Worm (Caenorhabditis elegans) whole organism, dauer: ENCODE measurements around the gene R144.6.

Experiments
- unc-62 ChIP-seq: sonication (generic microtip); optimal IDR thresholded peaks from 2 replicates; lab custom pipeline; 2017; ENCODE audit warnings: missing biosample characterization, missing genetic modification reagents, missing genetic modification characterization

Gene R144.6

DNA sequence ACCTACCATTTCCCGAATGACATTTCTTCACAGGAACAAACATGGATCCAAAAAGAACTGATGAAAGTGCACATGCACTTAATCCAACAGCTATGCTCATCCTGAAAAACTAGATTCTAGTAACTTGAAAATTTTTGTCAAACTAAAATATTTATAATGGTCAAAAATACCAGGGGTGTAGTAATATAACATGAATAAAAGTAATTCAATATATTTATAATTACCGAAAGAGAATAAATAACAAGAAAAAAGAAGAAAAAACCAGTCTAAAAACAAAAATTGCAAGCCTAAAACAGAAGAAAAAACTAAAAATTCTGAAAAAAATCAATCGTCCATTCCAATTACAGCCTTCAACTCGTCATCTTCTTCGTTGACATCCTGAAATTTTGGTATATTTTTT lies at the start of gene R144.6:
TSS of gene R144.6 (minus strand) at position 101 of the 400 bp plus-strand sequence.
- no peak for TF ChIP-seq unc-62 (GFP tag; lab: Kevin White, UChicago)

- TF ChIP-seq unc-62 (GFP tag; lab: Kevin White, UChicago), result no peak
Measured at ce11 chrIII:5053541-5053940, 49.0 kb upstream of the R144.6 start, which contains the start of gene C45G9.8. TSS of gene C45G9.8 (minus strand) at chrIII:5053641.

DNA sequence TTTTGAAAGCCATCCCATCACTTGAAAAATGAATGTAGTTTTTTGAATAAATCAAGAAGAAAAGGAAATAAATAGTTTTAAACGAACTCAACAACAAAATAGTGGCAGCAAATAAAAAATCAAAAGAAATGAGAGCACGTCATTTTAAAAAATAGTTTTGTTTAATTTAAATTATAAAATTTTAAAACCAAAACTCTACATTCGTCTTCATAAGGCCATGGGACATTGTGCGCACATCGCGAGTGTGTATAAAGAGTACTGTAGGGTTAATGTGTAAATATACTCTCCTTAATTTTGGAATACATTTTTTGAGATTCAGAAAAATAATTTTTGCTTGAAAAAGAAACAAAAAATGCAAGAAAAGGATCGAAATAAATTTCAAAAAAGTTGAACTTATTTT lies 47.4 kb upstream of the R144.6 start, which contains the start of gene C45G9.15:
TSS of gene C45G9.15 (minus strand) at position 101 of the 400 bp plus-strand sequence.
- no peak for TF ChIP-seq unc-62 (GFP tag; lab: Kevin White, UChicago)

ce11 chrIII:5047740-5048139 lies 43.2 kb upstream of the R144.6 start, which contains the start of gene C45G9.5:
TSS of gene C45G9.5 (plus strand) at chrIII:5048117.
- TF ChIP-seq unc-62 (GFP tag; lab: Kevin White, UChicago), result no peak

- TF ChIP-seq unc-62 (GFP tag; lab: Kevin White, UChicago), result no peak
Measured at ce11 chrIII:5047175-5047574, 42.7 kb upstream of the R144.6 start, which contains the start of gene txbp-3. TSS of gene txbp-3 (minus strand) at chrIII:5047459.

- TF ChIP-seq unc-62 (GFP tag; lab: Kevin White, UChicago), result no peak
Measured at ce11 chrIII:5044709-5045108, 40.2 kb upstream of the R144.6 start, which contains the start of gene C45G9.14. TSS of gene C45G9.14 (plus strand) at chrIII:5045009.

ce11 chrIII:5042112-5042511 lies 37.6 kb upstream of the R144.6 start, which contains the start of gene nlp-43:
TSS of gene nlp-43 (plus strand) at chrIII:5042412.
- TF ChIP-seq unc-62 (GFP tag; lab: Kevin White, UChicago), result no peak

DNA sequence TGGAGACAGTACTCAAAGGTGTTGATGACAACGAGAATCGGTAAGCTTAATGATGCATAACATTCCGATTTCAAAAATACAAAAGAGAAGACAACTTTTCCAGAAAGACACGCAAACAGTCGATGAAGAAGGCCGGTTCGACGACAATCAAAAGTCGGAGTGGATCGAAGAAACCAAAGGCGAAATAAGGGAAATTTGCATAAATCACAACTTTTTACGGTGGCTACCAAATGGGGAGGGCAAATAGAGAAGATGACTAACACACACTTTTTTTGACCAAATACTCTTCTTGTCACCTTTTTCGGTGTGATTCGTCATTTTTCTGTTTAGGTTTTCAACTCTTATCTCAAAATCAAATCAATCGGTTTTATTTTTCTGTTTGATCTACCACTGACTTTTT lies 31.6 kb upstream of the R144.6 start, which contains the start of gene C45G9.6:
TSS of gene C45G9.6 (plus strand) at position 301 of the 400 bp plus-strand sequence.
- no peak for TF ChIP-seq unc-62 (GFP tag; lab: Kevin White, UChicago)

DNA sequence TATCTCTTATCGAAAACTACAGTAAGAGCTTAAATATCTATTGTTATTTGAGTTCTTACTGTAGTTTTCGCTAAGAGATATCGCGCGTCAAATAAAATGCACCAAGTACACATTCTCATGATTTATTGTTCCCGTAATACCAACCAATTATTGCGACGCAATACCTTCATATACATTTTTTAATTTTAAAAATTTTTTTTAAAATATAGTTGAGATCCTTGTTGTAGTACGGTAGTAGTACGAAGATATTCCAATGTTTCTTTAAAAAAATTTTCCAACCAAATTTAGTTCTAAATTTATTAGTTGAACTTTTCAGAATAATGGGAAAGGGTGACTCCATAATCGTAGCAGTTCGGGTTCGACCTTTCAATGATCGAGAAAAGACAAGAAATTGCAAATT lies 26.1 kb upstream of the R144.6 start, which contains the start of gene klp-6:
TSS of gene klp-6 (plus strand) at position 301 of the 400 bp plus-strand sequence.
- TF ChIP-seq unc-62 (GFP tag; lab: Kevin White, UChicago), result no peak

ce11 chrIII:5027219-5027618 lies 22.7 kb upstream of the R144.6 start:
- TF ChIP-seq unc-62 (GFP tag; lab: Kevin White, UChicago), result no peak

DNA sequence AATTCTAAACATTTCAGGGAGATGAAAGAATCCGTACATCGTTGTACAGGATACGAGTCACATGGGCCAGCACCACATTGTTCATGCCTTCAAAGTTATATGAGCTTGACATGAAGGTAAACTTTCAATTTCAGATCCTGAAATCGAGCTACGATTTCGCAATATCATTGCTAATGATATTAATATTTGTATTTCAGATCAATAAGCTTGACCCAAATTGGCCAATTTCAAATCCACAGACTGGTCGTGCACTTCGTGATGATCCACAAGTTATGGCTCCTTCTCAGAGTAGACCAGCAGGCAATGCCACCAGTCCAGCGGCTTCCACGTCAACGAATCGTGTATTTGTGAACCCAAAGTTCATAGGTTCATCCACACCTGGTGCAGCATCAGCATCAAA lies 21.8 kb upstream of the R144.6 start:
- TF ChIP-seq unc-62 (GFP tag; lab: Kevin White, UChicago), result no peak

DNA sequence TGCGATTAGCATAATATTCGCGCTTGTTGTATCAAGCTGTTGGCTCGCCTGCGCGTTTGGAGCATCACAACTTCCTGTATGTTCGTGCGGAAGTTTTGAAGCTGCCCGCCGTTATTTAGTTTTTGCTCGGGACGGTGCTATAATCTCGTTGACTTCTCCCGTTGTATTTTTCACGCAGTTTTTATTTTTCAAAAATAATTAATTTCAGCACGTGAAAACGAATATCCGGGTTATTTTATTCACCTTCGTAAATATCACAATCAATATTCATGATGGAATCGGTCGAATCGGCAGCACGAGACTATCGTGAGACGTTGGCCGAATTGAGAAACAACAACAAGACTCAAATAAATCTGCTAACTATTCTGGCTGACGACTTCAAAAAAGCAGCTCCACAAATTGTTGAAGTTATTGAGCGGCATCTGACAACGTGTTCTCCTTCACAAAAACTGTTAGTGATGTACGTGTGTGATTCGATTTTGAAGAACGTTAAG lies 20.7 kb upstream of the R144.6 start:
- TF ChIP-seq unc-62 (GFP tag; lab: Kevin White, UChicago), result no peak

- no peak for TF ChIP-seq unc-62 (GFP tag; lab: Kevin White, UChicago)
Measured at ce11 chrIII:5024393-5024964, 20.0 kb upstream of the R144.6 start, which contains the start of gene pcf-11. TSS of gene pcf-11 (plus strand) at chrIII:5024914.

DNA sequence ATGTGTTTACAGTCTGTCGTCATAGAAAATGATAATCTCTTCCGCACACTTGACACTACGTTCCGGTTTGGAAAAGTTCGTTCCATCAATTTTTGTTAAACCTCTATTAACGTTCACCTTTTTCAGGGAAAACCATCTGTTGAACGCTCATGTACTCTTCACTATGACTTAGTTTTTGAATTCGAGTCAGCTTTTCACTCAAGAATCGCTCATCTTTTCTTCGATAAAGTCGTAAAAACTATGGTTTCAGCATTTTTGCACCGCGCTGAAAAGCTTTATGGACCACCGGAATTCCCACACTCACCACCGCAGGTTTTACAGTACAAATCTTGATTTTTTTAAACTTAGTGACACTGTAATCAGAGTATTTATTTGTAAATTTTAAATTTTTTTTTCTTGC lies 19.1 kb upstream of the R144.6 start:
- TF ChIP-seq unc-62 (GFP tag; lab: Kevin White, UChicago), result no peak

DNA sequence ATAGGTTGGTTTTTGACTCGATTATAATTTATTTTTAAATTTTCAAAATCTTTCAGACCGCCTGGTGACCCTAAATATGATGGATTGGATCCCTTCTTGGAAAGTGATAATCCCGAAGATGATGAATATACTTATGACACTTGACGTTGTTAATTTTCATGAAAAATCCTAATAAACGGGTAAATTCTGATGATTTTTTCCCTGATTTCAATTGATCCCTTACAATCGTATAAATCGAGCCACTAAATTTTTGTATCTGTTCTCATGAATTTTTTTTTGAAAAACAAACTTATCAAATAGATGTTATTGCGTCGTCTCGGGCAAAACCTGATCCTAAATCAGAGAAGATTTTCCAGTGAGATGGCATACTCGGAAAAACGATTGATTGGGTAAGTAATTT lies 18.4 kb upstream of the R144.6 start, which contains the start of gene R144.13:
TSS of gene R144.13 (plus strand) at position 301 of the 400 bp plus-strand sequence.
- no peak for TF ChIP-seq unc-62 (GFP tag; lab: Kevin White, UChicago)

ce11 chrIII:5021689-5022088 lies 17.2 kb upstream of the R144.6 start, which contains the start of gene R144.3:
TSS of gene R144.3 (plus strand) at chrIII:5021989.
- TF ChIP-seq unc-62 (GFP tag; lab: Kevin White, UChicago), result no peak
